Worm (Caenorhabditis elegans): ENCODE data around the gene T28C12.2.

ce11 chrV:6335226-6335625 lies 6.2 kb downstream of the T28C12.2 start:
- TF ChIP-seq K02D7.2 (tag; optimal IDR thresholded peaks at IDR 0.05), result no peak
- no peak for TF ChIP-seq ama-1 (optimal IDR thresholded peaks at IDR 0.05)
- no peak for TF ChIP-seq ceh-24 (tag; optimal IDR thresholded peaks at IDR 0.05)
- no peak for TF ChIP-seq nfya-1 (tag; optimal IDR thresholded peaks at IDR 0.05)
- TF ChIP-seq unc-55 (GFP tag; optimal IDR thresholded peaks at IDR 0.05), result no peak
- no peak for TF ChIP-seq nhr-11 (tag; optimal IDR thresholded peaks at IDR 0.05)
- TF ChIP-seq eyg-1 (tag; optimal IDR thresholded peaks at IDR 0.05), result no peak
- no peak for TF ChIP-seq F13H6.1 (tag; optimal IDR thresholded peaks at IDR 0.05)
- no peak for TF ChIP-seq ahr-1 (tag; optimal IDR thresholded peaks at IDR 0.05)
- no peak for TF ChIP-seq ttx-3 (tag; optimal IDR thresholded peaks at IDR 0.05)
- no peak for TF ChIP-seq pha-4 (tag; optimal IDR thresholded peaks at IDR 0.05)
- TF ChIP-seq fkh-10 (GFP tag; optimal IDR thresholded peaks at IDR 0.05), result no peak
- no peak for TF ChIP-seq hlh-6 (tag; optimal IDR thresholded peaks at IDR 0.05)
